Worm (Caenorhabditis elegans) whole organism, mixed stage, embryonic: ENCODE results near the gene nspa-8.

ENCODE experiments used
- ham-2 ChIP-seq: fragments of 200-800 bp; sonication (Bioruptor generic); optimal IDR thresholded peaks from 2 replicates; lab custom pipeline; 2018; ENCODE audit warnings: mild to moderate bottlenecking, missing genetic modification characterization, missing compliant biosample characterization
- lsy-2 ChIP-seq: fragments of 150-350 bp; optimal IDR thresholded peaks from 2 replicates; lab custom pipeline; 2014; ENCODE audit warnings: missing biosample characterization, missing genetic modification characterization
- mep-1 ChIP-seq: fragments of 150-350 bp; optimal IDR thresholded peaks from 2 replicates; lab custom pipeline; 2017; ENCODE audit warnings: missing biosample characterization, missing genetic modification reagents, missing genetic modification characterization, inconsistent platforms
- mls-2 ChIP-seq: sonication (generic microtip); optimal IDR thresholded peaks from 2 replicates; lab custom pipeline; 2016; ENCODE audit warnings: mild to moderate bottlenecking, missing genetic modification characterization, moderate library complexity, missing compliant biosample characterization
- nhr-28 ChIP-seq: fragments of 150-350 bp; optimal IDR thresholded peaks from 2 replicates; lab custom pipeline; 2014; ENCODE audit warnings: missing biosample characterization, missing genetic modification characterization
- snpc-4 ChIP-seq: fragments of 150-350 bp; optimal IDR thresholded peaks from 2 replicates; lab custom pipeline; 2014; ENCODE audit warnings: missing biosample characterization, missing genetic modification characterization
- unc-62 ChIP-seq: fragments of 150-350 bp; optimal IDR thresholded peaks from 2 replicates; lab custom pipeline; 2014; ENCODE audit warnings: missing biosample characterization, missing genetic modification reagents, missing genetic modification characterization

DNA sequence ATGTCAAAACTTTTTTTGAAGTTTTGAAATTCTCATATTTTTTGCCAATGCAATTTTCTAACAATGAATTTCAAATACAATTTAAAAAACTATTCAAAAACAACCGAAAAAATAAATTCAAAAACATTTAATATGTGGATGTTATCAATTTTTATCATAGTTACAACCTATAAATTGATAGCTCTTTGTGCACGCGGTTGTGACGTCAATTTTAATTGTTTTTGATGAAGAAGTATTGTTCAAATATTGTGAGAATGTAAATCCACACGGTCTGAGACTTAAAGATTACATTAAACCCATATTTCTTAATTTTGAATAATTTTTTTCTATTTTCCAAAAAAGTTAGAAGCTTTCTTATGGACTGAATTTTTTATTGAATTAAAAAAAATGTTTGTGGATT, 25.1 kb upstream of the nspa-8 start:
- no peak for TF ChIP-seq mls-2 (tag; lab: Kevin White, UChicago)
- no peak for TF ChIP-seq ham-2 (GFP tag; lab: Kevin White, UChicago)
- no peak for TF ChIP-seq unc-62 (GFP tag; lab: Kevin White, UChicago)
- TF ChIP-seq mep-1, result no peak
- no peak for TF ChIP-seq lsy-2 (tag; lab: Kevin White, UChicago)
- no peak for TF ChIP-seq snpc-4 (tag; lab: Kevin White, UChicago)
- TF ChIP-seq nhr-28 (tag; lab: Kevin White, UChicago), result no peak
